Worm (Caenorhabditis elegans): ENCODE measurements around the gene hil-7.

- TF ChIP-seq flt-1 (GFP tag; IDR thresholded peaks at IDR 0.05) (no peak), hnd-1 (tag; optimal IDR thresholded peaks at IDR 0.05) (no peak), ama-1 (optimal IDR thresholded peaks at IDR 0.05) (no peak), ceh-36 (tag; optimal IDR thresholded peaks at IDR 0.05) (no peak)
Observed at ce11 chrIV:6602376-6602775, 43.7 kb upstream of the hil-7 start, which contains the start of gene F15B10.3.

Data from whole organism, early embryonic.